Worm (Caenorhabditis elegans) whole organism, late embryonic: ENCODE data around the gene ZK381.2.

Experiments
- C08G9.2 ChIP-seq: sonication (generic microtip); optimal IDR thresholded peaks from 2 replicates; lab custom pipeline; 2016; ENCODE audit warnings: mild to moderate bottlenecking, missing genetic modification characterization, moderate library complexity, missing compliant biosample characterization
- C38D4.7 ChIP-seq: fragments of 200-800 bp; sonication (Bioruptor generic); optimal IDR thresholded peaks from 2 replicates; lab custom pipeline; 2018; ENCODE audit warnings: mild to moderate bottlenecking, missing genetic modification characterization, moderate library complexity, missing compliant biosample characterization
- K09A11.1 ChIP-seq: sonication (generic microtip); optimal IDR thresholded peaks from 2 replicates; lab custom pipeline; 2017; ENCODE audit warnings: antibody characterized with exemption, mild to moderate bottlenecking, missing genetic modification characterization, missing compliant biosample characterization; ENCODE audit not compliant: insufficient read depth
- T23F11.4 ChIP-seq: fragments of 200-800 bp; sonication (Bioruptor generic); optimal IDR thresholded peaks from 2 replicates; lab custom pipeline; 2018; ENCODE audit warnings: mild to moderate bottlenecking, missing genetic modification characterization, missing compliant biosample characterization
- Y22D7AL.16 ChIP-seq: sonication (generic microtip); optimal IDR thresholded peaks from 2 replicates; lab custom pipeline; 2016; ENCODE audit warnings: missing genetic modification characterization, missing compliant biosample characterization
- ceh-14 ChIP-seq: sonication (generic microtip); optimal IDR thresholded peaks from 2 replicates; lab custom pipeline; 2016; ENCODE audit warnings: missing genotype, missing genetic modification characterization, missing compliant biosample characterization
- ceh-18 ChIP-seq: sonication (generic microtip); optimal IDR thresholded peaks from 2 replicates; lab custom pipeline; 2016; ENCODE audit warnings: missing genetic modification characterization, missing compliant biosample characterization
- ceh-31 ChIP-seq: sonication (generic microtip); optimal IDR thresholded peaks from 2 replicates; lab custom pipeline; 2016; ENCODE audit warnings: missing genetic modification characterization, missing compliant biosample characterization
- ceh-48 ChIP-seq: sonication (generic microtip); optimal IDR thresholded peaks from 2 replicates; lab custom pipeline; 2016; ENCODE audit warnings: missing genetic modification characterization, inconsistent platforms, missing compliant biosample characterization
- che-1 ChIP-seq: sonication (generic microtip); optimal IDR thresholded peaks from 2 replicates; lab custom pipeline; 2016; ENCODE audit warnings: mild to moderate bottlenecking, missing genetic modification characterization, missing compliant biosample characterization
- elt-2 ChIP-seq: sonication (generic microtip); optimal IDR thresholded peaks from 2 replicates; lab custom pipeline; 2016; ENCODE audit warnings: missing genetic modification reagents, missing genetic modification characterization, missing compliant biosample characterization
- elt-4 ChIP-seq: sonication (generic microtip); optimal IDR thresholded peaks from 2 replicates; lab custom pipeline; 2016; ENCODE audit warnings: missing genetic modification characterization, missing compliant biosample characterization
- ets-4 ChIP-seq: sonication (generic microtip); optimal IDR thresholded peaks from 2 replicates; lab custom pipeline; 2016; ENCODE audit warnings: missing genetic modification characterization, missing compliant biosample characterization
- eyg-1 ChIP-seq: sonication (generic microtip); optimal IDR thresholded peaks from 2 replicates; lab custom pipeline; 2016; ENCODE audit warnings: missing genotype, missing genetic modification characterization, missing compliant biosample characterization
- fkh-10 ChIP-seq: fragments of 150-350 bp; optimal IDR thresholded peaks from 2 replicates; lab custom pipeline; 2014; ENCODE audit warnings: missing biosample characterization, missing genetic modification reagents, missing genetic modification characterization
- hlh-13 ChIP-seq: fragments of 200-800 bp; sonication (Bioruptor generic); optimal IDR thresholded peaks from 2 replicates; lab custom pipeline; 2018; ENCODE audit warnings: mild to moderate bottlenecking, missing genetic modification characterization, missing compliant biosample characterization
- lim-6 ChIP-seq: sonication (generic microtip); optimal IDR thresholded peaks from 2 replicates; lab custom pipeline; 2016; ENCODE audit warnings: missing genetic modification characterization, missing compliant biosample characterization
- lin-11 ChIP-seq: fragments of 200-800 bp; sonication (Bioruptor generic); optimal IDR thresholded peaks from 2 replicates; lab custom pipeline; 2018; ENCODE audit warnings: mild to moderate bottlenecking, missing genetic modification characterization, missing compliant biosample characterization
- mec-3 ChIP-seq: sonication (generic microtip); optimal IDR thresholded peaks from 2 replicates; lab custom pipeline; 2016; ENCODE audit warnings: borderline replicate concordance, missing genetic modification characterization, missing compliant biosample characterization
- nfya-1 ChIP-seq: sonication (generic microtip); optimal IDR thresholded peaks from 2 replicates; lab custom pipeline; 2017; ENCODE audit warnings: missing genetic modification characterization, mild to moderate bottlenecking, missing compliant biosample characterization, antibody characterized with exemption, moderate library complexity
- pag-3 ChIP-seq: sonication (generic microtip); optimal IDR thresholded peaks from 2 replicates; lab custom pipeline; 2016; ENCODE audit warnings: missing compliant biosample characterization, missing genetic modification characterization, borderline replicate concordance
- pax-1 ChIP-seq: fragments of 150-350 bp; optimal IDR thresholded peaks from 2 replicates; lab custom pipeline; 2014; ENCODE audit warnings: missing biosample characterization, missing genetic modification characterization
- pha-2 ChIP-seq: sonication (generic microtip); optimal IDR thresholded peaks from 2 replicates; lab custom pipeline; 2017; ENCODE audit warnings: mild to moderate bottlenecking, missing genetic modification characterization, missing compliant biosample characterization
- pha-4 ChIP-seq: fragments of 150-350 bp; optimal IDR thresholded peaks from 2 replicates; lab custom pipeline; 2018; ENCODE audit warnings: missing biosample characterization, missing genetic modification reagents, missing genetic modification characterization
- ref-2 ChIP-seq: sonication (generic microtip); optimal IDR thresholded peaks from 2 replicates; lab custom pipeline; 2016; ENCODE audit warnings: missing genetic modification characterization, missing compliant biosample characterization
- sdc-2 ChIP-seq: sonication (generic microtip); optimal IDR thresholded peaks from 2 replicates; lab custom pipeline; 2016; ENCODE audit warnings: missing genotype, missing genetic modification characterization, missing compliant biosample characterization
- sox-4 ChIP-seq: sonication (generic microtip); optimal IDR thresholded peaks from 2 replicates; lab custom pipeline; 2017; ENCODE audit warnings: mild to moderate bottlenecking, missing genetic modification characterization, inconsistent platforms, missing compliant biosample characterization
- tbx-7 ChIP-seq: sonication (generic microtip); optimal IDR thresholded peaks from 2 replicates; lab custom pipeline; 2016; ENCODE audit warnings: missing genotype, missing genetic modification characterization, missing compliant biosample characterization
- ttx-3 ChIP-seq: sonication (generic microtip); optimal IDR thresholded peaks from 2 replicates; lab custom pipeline; 2016; ENCODE audit warnings: missing genetic modification reagents, missing genetic modification characterization, missing compliant biosample characterization
- unc-3 ChIP-seq, 2 experiments: fragments of 200-800 bp in 1 of 2; sonication (Bioruptor generic) in 1 of 2; sonication (generic microtip) in 1 of 2; conservative IDR thresholded peaks in 1 of 2; optimal IDR thresholded peaks in 1 of 2; 2 replicates each; pipeline versions ENCODE4 v1.3.6 to Lab custom; 2016 to 2022; ENCODE audit warnings: missing compliant biosample characterization in 2 of 2, missing genetic modification characterization in 2 of 2, missing genetic modification reagents in 1 of 2
- unc-42 ChIP-seq: sonication (generic microtip); optimal IDR thresholded peaks from 2 replicates; lab custom pipeline; 2016; ENCODE audit warnings: missing genotype, missing genetic modification characterization, missing compliant biosample characterization
- unc-55 ChIP-seq: sonication (generic microtip); optimal IDR thresholded peaks from 2 replicates; lab custom pipeline; 2017; ENCODE audit warnings: missing biosample characterization, missing genetic modification reagents, missing genetic modification characterization
- zip-5 ChIP-seq: sonication (generic microtip); optimal IDR thresholded peaks from 2 replicates; lab custom pipeline; 2016; ENCODE audit warnings: missing genetic modification characterization, missing compliant biosample characterization

ZK381.2 gene

DNA sequence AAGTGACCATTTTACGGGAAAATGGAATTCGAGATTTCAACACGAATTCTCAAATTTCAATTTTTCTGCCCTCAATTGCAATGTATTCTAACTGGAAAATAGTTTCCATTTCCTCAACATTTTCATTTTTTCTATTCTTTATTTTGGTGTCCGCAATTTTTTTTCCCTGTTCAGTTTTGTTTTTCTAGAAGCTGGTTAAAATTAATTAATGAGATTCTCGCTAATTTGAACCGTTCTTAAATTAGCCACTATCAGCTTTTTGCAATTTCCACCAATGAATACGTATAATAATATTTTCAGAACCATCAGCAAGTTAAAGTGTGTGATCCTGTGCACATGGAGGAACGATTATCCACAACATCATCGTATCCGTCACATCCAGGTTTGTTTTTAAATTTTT, 8.0 kb upstream of the ZK381.2 start, which contains the start of gene jnk-1:
Gene jnk-1, plus strand, starts transcription at position 301 of the 400 bp plus-strand sequence.
- TF ChIP-seq ets-4 (tag; lab: Kevin White, UChicago) (no peak), hlh-13 (GFP tag; lab: Kevin White, UChicago) (no peak), T23F11.4 (GFP tag; lab: Kevin White, UChicago) (no peak), pha-2 (tag; lab: Kevin White, UChicago) (no peak), C08G9.2 (tag; lab: Kevin White, UChicago) (no peak), C38D4.7 (GFP tag; lab: Kevin White, UChicago) (no peak), ref-2 (tag; lab: Kevin White, UChicago) (no peak), mec-3 (tag; lab: Kevin White, UChicago) (no peak), pha-4 (tag; lab: Kevin White, UChicago) (no peak), ceh-14 (tag; lab: Kevin White, UChicago) (no peak)

ce11 chrIV:6958696-6959095, 6.6 kb upstream of the ZK381.2 start:
- peak; percentile 45 for TF ChIP-seq ceh-31 (tag; lab: Kevin White, UChicago)
- no peak for TF ChIP-seq pha-4 (tag; lab: Kevin White, UChicago)
- TF ChIP-seq elt-4 (tag; lab: Kevin White, UChicago): no peak
- TF ChIP-seq unc-3 (GFP tag; conservative IDR thresholded peaks at IDR 0.05; lab: Robert Waterston, UW): no peak
- TF ChIP-seq unc-3 (tag; optimal IDR thresholded peaks at IDR 0.05; lab: Kevin White, UChicago): peak; percentile 52
- TF ChIP-seq ceh-48 (tag; lab: Kevin White, UChicago): peak; percentile 95
- TF ChIP-seq nfya-1: peak; percentile 50
- TF ChIP-seq pag-3 (tag; lab: Kevin White, UChicago): no peak
- TF ChIP-seq unc-55 (GFP tag; lab: Kevin White, UChicago): peak; percentile 23
- no peak for TF ChIP-seq pax-1

ce11 chrIV:6959483-6959882, 5.8 kb upstream of the ZK381.2 start:
- TF ChIP-seq lim-6 (tag; lab: Kevin White, UChicago): no peak
- TF ChIP-seq unc-42 (tag; lab: Kevin White, UChicago): peak; percentile 95

DNA sequence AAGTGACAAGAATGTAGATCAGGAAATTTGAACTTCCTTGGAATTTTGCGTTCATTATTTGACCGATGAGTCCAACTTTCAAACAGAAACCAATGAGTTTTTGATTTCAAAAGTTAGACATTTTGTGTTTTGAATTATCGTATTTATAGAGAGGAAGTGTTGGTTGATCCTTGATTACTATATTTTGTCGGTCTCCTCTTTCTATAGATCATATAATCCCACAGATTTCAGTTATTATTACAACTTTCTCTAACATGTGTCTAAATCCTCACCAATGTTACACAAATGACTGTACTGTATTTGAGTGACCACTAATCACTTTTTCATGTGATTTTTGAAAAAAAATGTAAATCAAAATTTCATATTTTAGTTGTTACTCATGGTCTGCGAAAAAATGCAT, 784 bp upstream of the ZK381.2 start, which contains the start of gene B0478.3:
Gene B0478.3, minus strand, starts transcription at position 101 of the 400 bp plus-strand sequence.
- TF ChIP-seq eyg-1 (no peak), K09A11.1 (tag; lab: Kevin White, UChicago) (no peak), C08G9.2 (tag; lab: Kevin White, UChicago) (no peak), mec-3 (tag; lab: Kevin White, UChicago) (no peak), ets-4 (tag; lab: Kevin White, UChicago) (no peak), fkh-10 (GFP tag; lab: Kevin White, UChicago) (no peak), ceh-18 (tag; lab: Kevin White, UChicago) (no peak), lin-11 (tag; lab: Kevin White, UChicago) (no peak), ceh-48 (tag; lab: Kevin White, UChicago) (no peak), nfya-1 (no peak), ttx-3 (tag; lab: Kevin White, UChicago) (no peak), pax-1 (no peak), pha-2 (tag; lab: Kevin White, UChicago) (no peak)

DNA sequence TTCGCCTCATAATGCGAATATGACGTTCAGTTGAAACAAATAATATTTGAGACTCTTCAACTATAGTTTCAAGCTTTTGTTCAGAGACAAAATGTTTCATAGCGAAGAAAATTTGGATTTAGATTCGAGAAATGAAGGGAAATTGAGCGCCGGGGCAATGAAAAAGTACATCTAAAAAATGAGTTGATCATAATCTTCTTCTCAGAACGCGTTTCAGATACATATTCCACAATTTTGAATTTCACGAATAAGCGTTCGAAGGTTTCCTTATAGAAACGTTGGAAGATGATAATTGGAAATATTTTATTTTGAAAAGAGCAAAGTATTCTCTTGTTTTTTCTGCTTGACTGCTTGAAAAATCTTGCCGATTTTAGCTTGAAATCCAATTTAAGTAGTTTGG, 5.0 kb downstream of the ZK381.2 start, which contains the start of gene ZK381.8:
Gene ZK381.8, minus strand, starts transcription at position 101 of the 400 bp plus-strand sequence.
- TF ChIP-seq tbx-7: no peak

DNA sequence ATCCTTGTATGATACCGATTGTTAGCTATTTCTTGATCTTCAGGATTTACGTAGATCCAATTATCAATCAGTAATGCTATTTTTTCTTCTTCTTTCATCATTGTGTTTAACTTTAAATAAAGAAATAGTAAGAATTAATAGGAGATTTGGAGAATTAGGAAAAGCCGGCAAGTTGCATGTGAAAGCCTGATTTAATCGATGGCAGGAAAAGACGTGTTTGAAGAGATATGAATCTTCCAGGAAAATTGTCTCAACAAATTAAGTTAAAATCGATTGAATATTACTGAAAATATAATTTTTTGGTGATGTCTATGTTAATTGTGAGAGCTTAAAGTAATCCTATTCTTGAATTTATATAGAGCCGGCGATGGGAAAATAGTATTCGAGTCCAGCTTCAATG, 5.9 kb downstream of the ZK381.2 start, which contains the start of gene ZK381.62:
Gene ZK381.62, minus strand, starts transcription at position 101 of the 400 bp plus-strand sequence.
- TF ChIP-seq Y22D7AL.16 (tag; lab: Kevin White, UChicago) (no peak), elt-2 (tag; lab: Kevin White, UChicago) (no peak), C38D4.7 (GFP tag; lab: Kevin White, UChicago) (no peak), che-1 (tag; lab: Kevin White, UChicago) (no peak), sox-4 (tag; lab: Kevin White, UChicago) (no peak), tbx-7 (no peak), sdc-2 (tag; lab: Kevin White, UChicago) (no peak), zip-5 (tag; lab: Kevin White, UChicago) (no peak)
- TF ChIP-seq, all 69 proteins: peak for 0
